Worm (Caenorhabditis elegans): ENCODE measurements around the gene vab-9.

The vab-9 gene

DNA sequence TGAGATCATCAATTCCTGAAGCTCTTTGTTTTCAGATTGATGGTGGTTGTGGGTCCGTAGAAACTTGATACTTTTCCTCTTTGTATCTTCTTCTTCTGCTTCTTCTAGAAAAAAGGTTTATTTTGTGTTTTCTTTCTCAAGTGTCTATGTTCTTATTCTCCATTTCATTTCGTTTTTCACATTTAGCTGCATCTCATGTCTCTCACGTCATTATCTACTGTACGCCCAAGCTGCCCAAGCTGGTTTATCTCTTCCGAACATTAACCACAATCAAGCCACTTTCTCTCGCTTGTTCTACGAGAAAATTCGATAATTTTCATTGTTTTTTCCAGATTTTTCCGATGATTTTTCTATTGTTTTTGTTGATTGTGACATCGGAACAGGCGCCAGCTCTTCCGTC, 38.3 kb downstream of the vab-9 start, which contains the start of gene F28C6.5:
TSS of gene F28C6.5 (plus strand) at position 301 of the 400 bp plus-strand sequence.
- TF ChIP-seq ceh-28 (tag; optimal IDR thresholded peaks at IDR 0.05) (no peak), daf-12 (tag; optimal IDR thresholded peaks at IDR 0.05) (no peak), ceh-82 (tag; optimal IDR thresholded peaks at IDR 0.05) (no peak), nhr-25 (tag; optimal IDR thresholded peaks at IDR 0.05) (no peak), fos-1 (tag; optimal IDR thresholded peaks at IDR 0.05) (no peak)

DNA sequence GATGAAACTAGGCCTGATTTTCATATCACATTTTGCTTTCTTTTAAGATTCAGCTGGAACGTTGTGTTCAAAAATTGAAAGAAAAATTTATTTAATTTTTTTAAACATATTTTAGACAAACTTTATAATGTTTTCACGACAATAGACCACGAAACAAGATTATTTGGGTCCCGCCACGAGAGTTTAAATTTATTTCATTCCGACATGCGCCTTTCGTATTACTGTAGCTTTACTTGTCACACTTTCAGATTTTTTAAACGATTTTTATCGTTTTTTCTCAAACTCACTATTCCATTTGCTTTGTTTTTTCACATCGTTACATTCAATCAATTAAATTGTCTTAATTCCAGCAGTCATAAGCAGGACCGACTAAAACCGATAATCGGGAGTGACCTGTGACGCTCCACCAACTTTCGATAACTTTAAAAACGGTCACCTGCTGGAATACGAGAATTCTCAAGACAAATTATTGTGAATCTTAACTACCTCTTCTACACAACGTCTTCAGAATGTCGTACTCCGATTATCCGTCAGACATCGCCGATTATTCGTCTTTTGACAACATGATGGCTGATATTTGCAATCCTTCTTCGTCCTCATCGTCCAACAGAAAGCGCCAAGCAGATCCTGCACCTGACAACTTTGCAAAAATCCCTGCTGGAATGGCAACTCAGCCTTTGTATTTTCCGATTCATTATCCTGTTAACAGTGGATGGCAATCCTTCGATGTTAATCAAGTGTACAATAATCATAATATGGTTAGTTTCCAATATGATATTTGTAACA, 43.5 kb downstream of the vab-9 start, which contains the start of gene aptf-3:
TSS of gene aptf-3 (plus strand) at position 351 of the 786 bp plus-strand sequence.
- TF ChIP-seq fos-1 (tag; optimal IDR thresholded peaks at IDR 0.05) (no peak), nhr-11 (tag; optimal IDR thresholded peaks at IDR 0.05) (no peak), nhr-12 (tag; optimal IDR thresholded peaks at IDR 0.05) (no peak), unc-62 (GFP tag; optimal IDR thresholded peaks at IDR 0.05) (no peak), nhr-25 (tag; optimal IDR thresholded peaks at IDR 0.05) (no peak)

DNA sequence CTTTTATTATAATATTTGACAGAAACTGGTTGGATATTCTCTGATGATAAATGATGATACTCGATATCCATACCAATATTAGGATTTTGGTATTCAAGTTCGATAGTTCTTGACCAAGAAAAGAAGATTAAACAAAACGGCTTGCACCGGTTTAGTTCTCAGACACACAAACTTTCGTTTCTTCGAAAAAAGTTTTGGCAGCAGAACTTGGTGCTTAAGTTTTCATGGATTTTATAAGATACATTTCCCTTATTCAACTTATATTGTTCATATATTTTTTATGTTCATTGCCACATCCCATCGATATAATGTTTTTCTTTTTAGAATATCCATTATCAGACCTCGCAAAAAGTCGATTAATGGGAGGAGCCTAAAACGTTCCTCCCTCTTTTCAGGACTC, 46.8 kb downstream of the vab-9 start, which contains the start of gene aptf-4:
TSS of gene aptf-4 (plus strand) at position 301 of the 400 bp plus-strand sequence.
- TF ChIP-seq nhr-11 (tag; optimal IDR thresholded peaks at IDR 0.05) (no peak), tbx-2 (tag; optimal IDR thresholded peaks at IDR 0.05) (no peak), nhr-237 (tag; optimal IDR thresholded peaks at IDR 0.05) (no peak), ceh-16 (tag; optimal IDR thresholded peaks at IDR 0.05) (no peak), ceh-9 (tag; optimal IDR thresholded peaks at IDR 0.05) (no peak), ama-1 (optimal IDR thresholded peaks at IDR 0.05) (no peak), nhr-67 (tag; optimal IDR thresholded peaks at IDR 0.05) (no peak), nhr-77 (tag; optimal IDR thresholded peaks at IDR 0.05) (no peak), lin-15B (tag; optimal IDR thresholded peaks at IDR 0.05) (no peak), mdl-1 (tag; optimal IDR thresholded peaks at IDR 0.05) (no peak), egl-27 (tag; optimal IDR thresholded peaks at IDR 0.05) (no peak), unc-62 (GFP tag; optimal IDR thresholded peaks at IDR 0.05) (no peak), daf-12 (tag; optimal IDR thresholded peaks at IDR 0.05) (no peak)

DNA sequence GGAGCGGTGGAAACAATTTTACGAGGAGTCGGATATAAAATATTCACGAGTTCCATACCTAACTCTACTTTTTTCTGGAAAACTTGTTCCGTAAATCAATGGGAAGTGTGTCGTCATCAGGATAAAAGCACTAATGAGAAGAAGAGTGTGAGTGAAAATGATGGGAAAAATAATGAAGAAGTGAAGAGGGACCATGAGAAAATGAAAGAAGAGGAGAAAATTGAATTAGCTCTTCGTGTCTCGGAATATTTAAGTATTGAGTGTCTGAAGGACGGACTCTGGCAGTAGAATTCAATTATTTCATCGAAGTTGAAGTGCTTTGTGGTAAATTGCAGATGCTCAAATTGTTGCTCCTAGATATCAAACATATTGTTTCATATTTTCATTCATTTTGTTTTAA, 48.3 kb downstream of the vab-9 start:
- TF ChIP-seq nhr-25 (tag; optimal IDR thresholded peaks at IDR 0.05) = no peak
- peak; percentile 30 for TF ChIP-seq nfya-1 (tag; optimal IDR thresholded peaks at IDR 0.05; ENCODE audit: insufficient read depth)
- TF ChIP-seq ztf-11 (tag; optimal IDR thresholded peaks at IDR 0.05) = no peak
- TF ChIP-seq unc-62 (GFP tag; optimal IDR thresholded peaks at IDR 0.05) = no peak
- TF ChIP-seq fkh-10 (GFP tag; optimal IDR thresholded peaks at IDR 0.05) = peak; percentile 47
- TF ChIP-seq R02D3.7 (tag; optimal IDR thresholded peaks at IDR 0.05) = no peak
- TF ChIP-seq hmg-11 (tag; optimal IDR thresholded peaks at IDR 0.05) = no peak
- no peak for TF ChIP-seq ceh-28 (tag; optimal IDR thresholded peaks at IDR 0.05)
- TF ChIP-seq aly-2 (tag; optimal IDR thresholded peaks at IDR 0.05) = no peak

DNA sequence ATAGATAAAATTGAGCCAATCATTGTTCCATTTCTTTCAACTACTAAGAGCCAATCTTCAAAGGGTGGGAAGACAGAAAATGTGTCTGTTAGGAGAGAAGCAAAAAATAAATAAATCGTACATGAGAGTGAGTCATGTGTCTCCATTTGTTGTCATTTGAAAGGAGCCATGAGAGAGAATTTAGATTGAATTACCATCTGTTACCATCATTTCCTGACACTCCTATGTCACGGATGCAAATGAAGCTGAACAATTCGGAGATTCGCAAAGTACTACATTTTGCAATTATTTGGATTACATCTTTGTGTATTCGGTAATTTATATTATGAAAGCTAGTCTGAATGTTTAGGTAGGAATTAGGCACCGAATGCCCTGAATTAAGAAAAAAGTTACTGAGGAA, 49.1 kb downstream of the vab-9 start:
- TF ChIP-seq ceh-28 (tag; optimal IDR thresholded peaks at IDR 0.05) = no peak
- TF ChIP-seq nhr-23 (tag; optimal IDR thresholded peaks at IDR 0.05) = no peak
- TF ChIP-seq unc-39 (tag; optimal IDR thresholded peaks at IDR 0.05) = no peak
- TF ChIP-seq elt-2 (tag; optimal IDR thresholded peaks at IDR 0.05) = no peak
- no peak for TF ChIP-seq nhr-28 (tag; optimal IDR thresholded peaks at IDR 0.05)
- no peak for TF ChIP-seq R02D3.7 (tag; optimal IDR thresholded peaks at IDR 0.05)

DNA sequence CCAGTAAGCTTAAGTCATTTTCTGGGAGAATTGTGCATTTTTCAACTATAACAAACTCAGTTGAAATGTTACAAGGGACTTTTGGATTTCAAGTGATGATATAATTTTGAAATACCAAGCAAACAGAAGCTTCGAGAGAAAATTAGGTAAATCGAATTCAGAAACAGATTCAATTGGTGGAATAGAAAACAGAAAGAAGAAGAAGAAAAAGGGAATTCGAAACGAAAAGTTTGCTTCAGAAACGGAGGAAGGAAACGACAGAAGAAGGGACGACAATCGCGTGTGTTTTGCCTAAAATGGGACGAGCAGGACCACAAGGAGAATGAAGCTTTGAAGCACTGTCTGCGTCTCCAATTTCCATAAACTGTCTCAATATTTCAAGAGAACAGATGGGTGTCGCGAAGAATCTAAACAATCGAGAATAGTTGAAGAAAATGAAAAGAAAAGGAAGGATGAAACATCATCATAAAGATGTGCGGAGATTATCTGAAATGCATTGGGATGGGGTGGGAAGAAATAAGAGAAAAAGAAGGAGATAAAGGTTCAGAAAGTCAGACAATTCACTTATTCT, 49.8 kb downstream of the vab-9 start:
- peak; percentile 18 for TF ChIP-seq lin-39 (tag; optimal IDR thresholded peaks at IDR 0.05)
- TF ChIP-seq elt-1 (tag; optimal IDR thresholded peaks at IDR 0.05) = peak; percentile 64
- no peak for TF ChIP-seq nhr-23 (tag; optimal IDR thresholded peaks at IDR 0.05)
- no peak for TF ChIP-seq jun-1 (tag; optimal IDR thresholded peaks at IDR 0.05)
- TF ChIP-seq elt-3 (tag; optimal IDR thresholded peaks at IDR 0.05) = no peak
- no peak for TF ChIP-seq nhr-11 (tag; optimal IDR thresholded peaks at IDR 0.05)
- peak; percentile 14 for TF ChIP-seq nfya-1 (tag; optimal IDR thresholded peaks at IDR 0.05; ENCODE audit: insufficient read depth)
